Fruit fly (Drosophila melanogaster) whole organism, wandering third instar larva: ENCODE measurements around the gene ver.

Source experiments
- Abd-B ChIP-seq: fragments of >200 bp; optimal IDR thresholded peaks from 2 replicates; lab custom pipeline; 2017; ENCODE audit warnings: missing biosample characterization, missing genetic modification characterization
- CG9705 ChIP-seq: fragments of 200-800 bp; sonication (Bioruptor generic); optimal IDR thresholded peaks from 2 replicates; lab custom pipeline; 2018; ENCODE audit warnings: missing biosample characterization, mild to moderate bottlenecking, missing genetic modification characterization
- Dfd ChIP-seq: fragments of >200 bp; optimal IDR thresholded peaks from 2 replicates; lab custom pipeline; 2017; ENCODE audit warnings: missing biosample characterization, missing genetic modification characterization
- Hnf4 ChIP-seq: fragments of 200-800 bp; sonication (Bioruptor generic); optimal IDR thresholded peaks from 2 replicates; lab custom pipeline; 2016; ENCODE audit warnings: missing biosample characterization, mild to moderate bottlenecking, missing genetic modification characterization
- Vsx2 ChIP-seq: fragments of 200-300, 225-300 bp; sonication (Bioruptor generic); optimal IDR thresholded peaks from 2 replicates; lab custom pipeline; 2018; ENCODE audit warnings: missing biosample characterization, missing genetic modification characterization; ENCODE audit not compliant: partially characterized antibody
- br ChIP-seq: fragments of 200-800 bp; sonication (Bioruptor generic); optimal IDR thresholded peaks from 2 replicates; lab custom pipeline; 2016; ENCODE audit warnings: missing biosample characterization, missing genetic modification characterization
- brk ChIP-seq: fragments of 200-800 bp; sonication (Bioruptor generic); optimal IDR thresholded peaks from 2 replicates; lab custom pipeline; 2016; ENCODE audit warnings: missing biosample characterization, mild to moderate bottlenecking, missing genetic modification characterization
- dsf ChIP-seq: sonication (Bioruptor generic); optimal IDR thresholded peaks from 2 replicates; lab custom pipeline; 2016; ENCODE audit warnings: missing biosample characterization, missing genetic modification characterization, borderline replicate concordance
- h ChIP-seq: fragments of 200-800 bp; sonication (Bioruptor generic); optimal IDR thresholded peaks from 3 replicates; lab custom pipeline; 2016; ENCODE audit warnings: missing biosample characterization, mild to moderate bottlenecking, missing genetic modification characterization
- lola ChIP-seq: fragments of >200 bp; optimal IDR thresholded peaks from 2 replicates; lab custom pipeline; 2017; ENCODE audit warnings: missing biosample characterization, missing genetic modification characterization
- pan ChIP-seq: fragments of >200 bp; optimal IDR thresholded peaks from 2 replicates; lab custom pipeline; 2017
- psq ChIP-seq: fragments of 200-800 bp; sonication (Bioruptor generic); optimal IDR thresholded peaks from 3 replicates; lab custom pipeline; 2017; ENCODE audit warnings: missing biosample characterization, mild to moderate bottlenecking, missing genetic modification characterization, moderate library complexity

DNA sequence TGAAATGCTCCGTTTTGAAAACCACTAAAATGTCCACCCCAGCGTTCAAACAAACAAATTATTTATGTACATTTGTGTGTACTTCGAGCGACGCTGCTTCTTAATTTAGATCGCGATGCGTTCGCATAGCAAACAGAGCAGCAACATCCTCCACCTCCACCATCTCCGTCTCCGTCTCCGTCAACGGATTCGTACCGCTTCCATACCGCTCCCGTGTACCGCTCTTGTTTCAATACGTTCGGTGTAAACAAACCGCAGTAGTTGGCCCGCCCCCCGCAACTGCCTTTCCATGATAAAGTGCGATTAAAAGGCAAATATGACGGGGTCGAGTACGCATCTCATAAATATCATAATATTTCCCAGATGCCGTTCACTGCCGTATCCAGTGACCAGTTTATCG is 41.5 kb upstream of the ver start, which contains the start of gene CG33725:
- TF ChIP-seq dsf (GFP tag; lab: Kevin White, UChicago) (no peak), Vsx2 (GFP tag; lab: Kevin White, UChicago) (no peak), h (no peak), Abd-B (GFP tag; lab: Kevin White, UChicago) (no peak), br (GFP tag; lab: Kevin White, UChicago) (no peak), psq (no peak), CG9705 (GFP tag; lab: Kevin White, UChicago) (no peak), brk (GFP tag; lab: Kevin White, UChicago) (no peak), Hnf4 (no peak), Dfd (no peak), pan (lab: Kevin White, UChicago) (no peak), lola (GFP tag; lab: Kevin White, UChicago) (no peak)
